Worm (Caenorhabditis elegans) whole organism, L4 larva: ENCODE data around the gene atn-1.
"Not testable (repeated sequence)": the region's sequence is repeated elsewhere in the genome, so short reads cannot be mapped to it uniquely, and the experiment has no call there.

Experiments used
- D1046.2 ChIP-seq: fragments of 200-800 bp; sonication (Bioruptor generic); IDR thresholded peaks from 2 replicates; pipeline ENCODE4 v1.3.6; 2022; ENCODE audit warnings: missing genetic modification characterization, missing compliant biosample characterization
- F10B5.3 ChIP-seq: sonication (generic microtip); optimal IDR thresholded peaks from 2 replicates; lab custom pipeline; 2016; ENCODE audit warnings: mild to moderate bottlenecking, missing genetic modification characterization, missing compliant biosample characterization
- F26F4.8 ChIP-seq: fragments of 200-800 bp; sonication (Bioruptor generic); conservative IDR thresholded peaks from 2 replicates; pipeline ENCODE4 v1.3.6; 2022; ENCODE audit warnings: missing genetic modification characterization, missing compliant biosample characterization
- F37D6.2 ChIP-seq: sonication (generic microtip); optimal IDR thresholded peaks from 2 replicates; lab custom pipeline; 2016; ENCODE audit warnings: mild to moderate bottlenecking, missing genetic modification characterization, missing compliant biosample characterization
- R02D3.7 ChIP-seq: fragments of 150-350 bp; sonication (generic microtip); optimal IDR thresholded peaks from 3 replicates; lab custom pipeline; 2014; ENCODE audit warnings: missing biosample characterization, missing genetic modification characterization
- T20F7.1 ChIP-seq: fragments of 200-800 bp; sonication (Bioruptor generic); optimal IDR thresholded peaks from 2 replicates; lab custom pipeline; 2018; ENCODE audit warnings: mild to moderate bottlenecking, missing genetic modification characterization, missing compliant biosample characterization
- T26A8.4 ChIP-seq: fragments of 200-800 bp; sonication (Bioruptor generic); IDR thresholded peaks from 2 replicates; pipeline ENCODE4 v1.3.6; 2022; ENCODE audit warnings: missing genetic modification characterization, missing compliant biosample characterization
- Y105C5A.15 ChIP-seq: fragments of 200-800 bp; sonication (Bioruptor generic); IDR thresholded peaks from 2 replicates; pipeline ENCODE4 v1.3.6; 2022; ENCODE audit warnings: missing genetic modification characterization, missing compliant biosample characterization
- Y5F2A.4 ChIP-seq: fragments of 200-800 bp; sonication (Bioruptor generic); optimal IDR thresholded peaks from 2 replicates; lab custom pipeline; 2018; ENCODE audit warnings: mild to moderate bottlenecking, missing genetic modification characterization, missing compliant biosample characterization
- Y75B8A.6 ChIP-seq: fragments of 200-800 bp; sonication (Bioruptor generic); IDR thresholded peaks from 2 replicates; pipeline ENCODE4 v1.3.6; 2022; ENCODE audit warnings: missing genetic modification reagents, missing genetic modification characterization, missing compliant biosample characterization
- aha-1 ChIP-seq: fragments of 150-350 bp; peaks from one replicate; lab custom pipeline; 2014; ENCODE audit warnings: missing biosample characterization, missing genetic modification characterization
- ama-1 ChIP-seq: fragments of 150-350 bp; optimal IDR thresholded peaks from 2 replicates; lab custom pipeline; 2014; ENCODE audit warnings: inconsistent platforms, mixed read lengths
- arid-1 ChIP-seq: fragments of 200-800 bp; sonication (Bioruptor generic); conservative IDR thresholded peaks from 2 replicates; pipeline ENCODE4 v1.3.6; 2022; ENCODE audit warnings: missing genetic modification reagents, missing genetic modification characterization, missing compliant biosample characterization
- daf-19 ChIP-seq: fragments of 200-800 bp; sonication (Bioruptor generic); conservative IDR thresholded peaks from 2 replicates; pipeline ENCODE4 v1.3.6; 2022; ENCODE audit warnings: missing genetic modification characterization, missing compliant biosample characterization
- dmd-6 ChIP-seq: fragments of 200-800 bp; sonication (Bioruptor generic); IDR thresholded peaks from 2 replicates; pipeline ENCODE4 v1.3.6; 2022; ENCODE audit warnings: missing genetic modification reagents, missing genetic modification characterization, missing compliant biosample characterization
- egl-27 ChIP-seq: sonication (generic microtip); optimal IDR thresholded peaks from 3 replicates; lab custom pipeline; 2017; ENCODE audit warnings: missing biosample characterization, missing genetic modification reagents, missing genetic modification characterization
- egl-43 ChIP-seq: fragments of 200-800 bp; sonication (Bioruptor generic); IDR thresholded peaks from 2 replicates; pipeline ENCODE4 v1.3.6; 2022; ENCODE audit warnings: missing genetic modification reagents, missing genetic modification characterization, missing compliant biosample characterization
- gei-8 ChIP-seq: fragments of 200-800 bp; sonication (Bioruptor generic); optimal IDR thresholded peaks from 2 replicates; lab custom pipeline; 2018; ENCODE audit warnings: mild to moderate bottlenecking, missing genetic modification characterization, missing compliant biosample characterization
- hlh-11 ChIP-seq: fragments of 200-800 bp; sonication (Bioruptor generic); optimal IDR thresholded peaks from 2 replicates; lab custom pipeline; 2018; ENCODE audit warnings: mild to moderate bottlenecking, missing genetic modification characterization, missing compliant biosample characterization
- lin-15B ChIP-seq: fragments of 150-350 bp; sonication (generic microtip); optimal IDR thresholded peaks from 3 replicates; lab custom pipeline; 2014; ENCODE audit warnings: missing biosample characterization, missing genetic modification characterization
- lir-3 ChIP-seq: sonication (generic microtip); optimal IDR thresholded peaks from 2 replicates; lab custom pipeline; 2016; ENCODE audit warnings: mild to moderate bottlenecking, missing genetic modification characterization, missing compliant biosample characterization
- lsy-2 ChIP-seq, 2 experiments: fragments of 150-350 bp in 1 of 2; sonication (generic microtip) in 1 of 2; optimal IDR thresholded peaks; 2 replicates each; lab custom pipeline; 2014 to 2017; ENCODE audit warnings: missing biosample characterization in 2 of 2, missing genetic modification characterization in 2 of 2
- mdl-1 ChIP-seq, 2 experiments: fragments of 150-350 bp in 1 of 2; sonication (generic microtip) in 1 of 2; optimal IDR thresholded peaks; 2 replicates each; lab custom pipeline; 2014 to 2017; ENCODE audit warnings: missing biosample characterization in 2 of 2, missing genetic modification characterization in 2 of 2
- mxl-3 ChIP-seq: fragments of 200-800 bp; sonication (Bioruptor generic); optimal IDR thresholded peaks from 2 replicates; lab custom pipeline; 2018; ENCODE audit warnings: mild to moderate bottlenecking, missing genetic modification characterization, missing compliant biosample characterization
- nhr-102 ChIP-seq: sonication (generic microtip); optimal IDR thresholded peaks from 2 replicates; lab custom pipeline; 2016; ENCODE audit warnings: mild to moderate bottlenecking, missing genetic modification characterization, moderate library complexity, missing compliant biosample characterization
- nhr-11 ChIP-seq: fragments of 150-350 bp; optimal IDR thresholded peaks from 2 replicates; lab custom pipeline; 2014; ENCODE audit warnings: missing biosample characterization, missing genetic modification characterization
- nhr-111 ChIP-seq: fragments of 200-800 bp; sonication (Bioruptor generic); optimal IDR thresholded peaks from 2 replicates; lab custom pipeline; 2018; ENCODE audit warnings: mild to moderate bottlenecking, missing genetic modification characterization, missing compliant biosample characterization
- nhr-28 ChIP-seq: fragments of 150-350 bp; optimal IDR thresholded peaks from 2 replicates; lab custom pipeline; 2014; ENCODE audit warnings: missing biosample characterization, missing genetic modification characterization
- pha-4 ChIP-seq, 2 experiments: fragments of 150-350 bp in 1 of 2; fragments of 200-800 bp in 1 of 2; sonication (Bioruptor generic) in 1 of 2; IDR thresholded peaks in 1 of 2; optimal IDR thresholded peaks in 1 of 2; 2 replicates each; pipeline versions ENCODE4 v1.3.6 to Lab custom; 2014 to 2022; ENCODE audit warnings: missing genetic modification characterization in 2 of 2, missing genetic modification reagents in 2 of 2, missing biosample characterization in 1 of 2, missing compliant biosample characterization in 1 of 2
- php-3 ChIP-seq: fragments of 200-800 bp; sonication (Bioruptor generic); IDR thresholded peaks from 2 replicates; pipeline ENCODE4 v1.3.6; 2022; ENCODE audit warnings: missing genetic modification reagents, missing genetic modification characterization, missing compliant biosample characterization
- sdz-12 ChIP-seq: fragments of 200-800 bp; sonication (Bioruptor generic); optimal IDR thresholded peaks from 2 replicates; lab custom pipeline; 2018; ENCODE audit warnings: mild to moderate bottlenecking, missing genetic modification characterization, missing compliant biosample characterization
- snpc-1.2 ChIP-seq: fragments of 200-800 bp; sonication (Bioruptor generic); IDR thresholded peaks from 2 replicates; pipeline ENCODE4 v1.3.6; 2022; ENCODE audit warnings: missing genetic modification reagents, missing genetic modification characterization, missing compliant biosample characterization
- spr-3 ChIP-seq: fragments of 200-800 bp; sonication (Bioruptor generic); optimal IDR thresholded peaks from 2 replicates; lab custom pipeline; 2018; ENCODE audit warnings: mild to moderate bottlenecking, missing genetic modification characterization, missing compliant biosample characterization
- tag-97 ChIP-seq: fragments of 200-800 bp; sonication (Bioruptor generic); IDR thresholded peaks from 2 replicates; pipeline ENCODE4 v1.3.6; 2022; ENCODE audit warnings: missing genetic modification characterization, missing compliant biosample characterization
- tra-1 ChIP-seq: fragments of 200-800 bp; sonication (Bioruptor generic); IDR thresholded peaks from 2 replicates; pipeline ENCODE4 v1.3.6; 2022; ENCODE audit warnings: missing genetic modification reagents, missing genetic modification characterization, missing compliant biosample characterization
- unc-130 ChIP-seq: sonication (generic microtip); optimal IDR thresholded peaks from 2 replicates; lab custom pipeline; 2016; ENCODE audit warnings: missing genetic modification reagents, missing genetic modification characterization, missing compliant biosample characterization
- unc-39 ChIP-seq: sonication (generic microtip); optimal IDR thresholded peaks from 2 replicates; lab custom pipeline; 2017; ENCODE audit warnings: missing biosample characterization, missing genetic modification characterization
- unc-62 ChIP-seq, 3 experiments: fragments of 150-350 bp in 1 of 3; sonication (generic microtip); optimal IDR thresholded peaks in 2 of 3; peaks in 1 of 3; 1 replicate in 1 of 3; 2 replicates in 2 of 3; lab custom pipeline; 2014 to 2017; ENCODE audit warnings: missing biosample characterization in 3 of 3, missing genetic modification characterization in 3 of 3, missing genetic modification reagents in 3 of 3, missing genotype in 1 of 3
- zag-1 ChIP-seq: fragments of 150-350 bp; optimal IDR thresholded peaks from 2 replicates; lab custom pipeline; 2014; ENCODE audit warnings: missing biosample characterization, missing genetic modification characterization
- zip-11 ChIP-seq: fragments of 200-800 bp; sonication (Bioruptor generic); IDR thresholded peaks from 2 replicates; pipeline ENCODE4 v1.3.6; 2022; ENCODE audit warnings: missing genetic modification characterization, missing compliant biosample characterization

Gene atn-1

ce11 chrV:12503494-12503893 is 25.3 kb downstream of the atn-1 start, which contains the start of gene T28H10.1:
TSS of gene T28H10.1 (plus strand) at chrV:12503794.
- TF ChIP-seq ama-1 (no peak), tra-1 (GFP tag; lab: Robert Waterston, UW) (no peak), snpc-1.2 (GFP tag; lab: Robert Waterston, UW) (0 out of 2 replicates have a peak, but pooled peaks have one; percentile 30), Y75B8A.6 (GFP tag; lab: Robert Waterston, UW) (no peak)

ce11 chrV:12505730-12506129 is 27.5 kb downstream of the atn-1 start:
- TF ChIP-seq aha-1 (tag; lab: Kevin White, UChicago) (peak; percentile 23), mdl-1 (tag; optimal IDR thresholded peaks at IDR 0.05; lab: Kevin White, UChicago) (no peak)

ce11 chrV:12506185-12506584 is 28.0 kb downstream of the atn-1 start, which contains the start of gene nlp-46:
TSS of gene nlp-46 (minus strand) at chrV:12506285.
- TF ChIP-seq Y105C5A.15 (GFP tag; lab: Robert Waterston, UW) = no peak
- peak in 1 of 2 experiments; percentile 59 for TF ChIP-seq unc-62 (GFP tag; optimal IDR thresholded peaks at IDR 0.05 in 1 of 2; lab: Kevin White, UChicago)
- no peak for TF ChIP-seq unc-62 (tag; optimal IDR thresholded peaks at IDR 0.05; lab: Kevin White, UChicago)

- TF ChIP-seq hlh-11 (tag; lab: Kevin White, UChicago) (peak; percentile 4), spr-3 (GFP tag; lab: Kevin White, UChicago) (peak; percentile 88), sdz-12 (peak; percentile 76), unc-62 (GFP tag; optimal IDR thresholded peaks at IDR 0.05 in 1 of 2; lab: Kevin White, UChicago) (peak in 1 of 2 experiments; percentile 87), Y5F2A.4 (GFP tag; lab: Kevin White, UChicago) (peak; percentile 51), mxl-3 (peak; percentile 28), nhr-111 (GFP tag; lab: Kevin White, UChicago) (peak; percentile 91), F10B5.3 (peak; percentile 1), lir-3 (peak; percentile 3), gei-8 (peak; percentile 62), aha-1 (tag; lab: Kevin White, UChicago) (peak; percentile 79)
- not testable (repeated sequence) for TF ChIP-seq unc-62 (tag; optimal IDR thresholded peaks at IDR 0.05; lab: Kevin White, UChicago)
These were observed 31.8 kb downstream of the atn-1 start for ce11 chrV:12509922-12510582.

- TF ChIP-seq nhr-28 (tag; lab: Kevin White, UChicago) (peak; percentile 45), aha-1 (tag; lab: Kevin White, UChicago) (peak; percentile 78), F26F4.8 (no peak), mxl-3 (peak; percentile 51), unc-39 (tag; lab: Kevin White, UChicago) (no peak), lin-15B (no peak), unc-130 (no peak), zag-1 (tag; lab: Kevin White, UChicago) (no peak), T26A8.4 (GFP tag; lab: Robert Waterston, UW) (no peak), F37D6.2 (tag; lab: Kevin White, UChicago) (no peak), lsy-2 (tag; optimal IDR thresholded peaks at IDR 0.05; lab: Kevin White, UChicago) (no peak), R02D3.7 (tag; lab: Kevin White, UChicago) (no peak)
These were observed 33.7 kb downstream of the atn-1 start for ce11 chrV:12511946-12512345.

ce11 chrV:12512773-12513172 is 34.6 kb downstream of the atn-1 start, which contains the start of the genes T28H10.2 and lgmn-1:
TSS of gene T28H10.2 (minus strand) at chrV:12512949.
TSS of gene lgmn-1 (plus strand) at chrV:12513056.
- TF ChIP-seq T20F7.1 (GFP tag; lab: Kevin White, UChicago) = peak; percentile 50
- peak; percentile 78 for TF ChIP-seq dmd-6
- TF ChIP-seq F26F4.8 = no peak
- TF ChIP-seq pha-4 (GFP tag; IDR thresholded peaks at IDR 0.05; lab: Robert Waterston, UW) = no peak
- no peak for TF ChIP-seq pha-4 (tag; optimal IDR thresholded peaks at IDR 0.05; lab: Kevin White, UChicago)
- TF ChIP-seq zip-11 (GFP tag; lab: Robert Waterston, UW) = no peak
- TF ChIP-seq D1046.2 (GFP tag; lab: Robert Waterston, UW) = no peak
- TF ChIP-seq egl-43 = no peak
- TF ChIP-seq F37D6.2 (tag; lab: Kevin White, UChicago) = no peak
- TF ChIP-seq daf-19 (GFP tag; lab: Robert Waterston, UW) = no peak
- peak; percentile 11 for TF ChIP-seq nhr-102 (tag; lab: Kevin White, UChicago)
- no peak for TF ChIP-seq nhr-11
- TF ChIP-seq arid-1 (GFP tag; lab: Robert Waterston, UW) = no peak
- peak; percentile 91 for TF ChIP-seq nhr-28 (tag; lab: Kevin White, UChicago)
- TF ChIP-seq lin-15B = no peak
- no peak for TF ChIP-seq tag-97 (GFP tag; lab: Robert Waterston, UW)
- no peak for TF ChIP-seq egl-27
- 0 out of 2 replicates have a peak, but pooled peaks have one; percentile 28 for TF ChIP-seq php-3 (GFP tag; lab: Robert Waterston, UW)
